Worm (Caenorhabditis elegans) whole organism, L2 larva: ENCODE measurements around the gene M05D6.8.
A peak's percentile ranks its signal among the peaks of the same experiment; 100 is the strongest.

Experiments used
- C34F6.9 ChIP-seq: fragments of 150-350 bp; optimal IDR thresholded peaks from 2 replicates; lab custom pipeline; 2014; ENCODE audit warnings: missing biosample characterization, missing genetic modification characterization
- F13H6.1 ChIP-seq: sonication (generic microtip); optimal IDR thresholded peaks from 2 replicates; lab custom pipeline; 2016; ENCODE audit warnings: missing genetic modification characterization, missing compliant biosample characterization
- R02D3.7 ChIP-seq: fragments of 150-350 bp; optimal IDR thresholded peaks from 2 replicates; lab custom pipeline; 2014; ENCODE audit warnings: missing biosample characterization, missing genetic modification characterization
- Y55F3AM.14 ChIP-seq: fragments of 200-800 bp; sonication (Bioruptor generic); optimal IDR thresholded peaks from 2 replicates; lab custom pipeline; 2018; ENCODE audit warnings: mild to moderate bottlenecking, missing genetic modification characterization, missing compliant biosample characterization
- ZK546.5 ChIP-seq: sonication (generic microtip); optimal IDR thresholded peaks from 2 replicates; lab custom pipeline; 2017; ENCODE audit warnings: missing biosample characterization, missing genetic modification characterization
- alr-1 ChIP-seq: fragments of 150-350 bp; optimal IDR thresholded peaks from 2 replicates; lab custom pipeline; 2014; ENCODE audit warnings: missing biosample characterization, missing genetic modification characterization
- aly-2 ChIP-seq: fragments of 150-350 bp; optimal IDR thresholded peaks from 2 replicates; lab custom pipeline; 2014; ENCODE audit warnings: missing biosample characterization, missing genetic modification characterization
- ama-1 ChIP-seq: fragments of 150-350 bp; optimal IDR thresholded peaks from 2 replicates; lab custom pipeline; 2018; ENCODE audit warnings: inconsistent platforms
- blmp-1 ChIP-seq: sonication (generic microtip); optimal IDR thresholded peaks from 2 replicates; lab custom pipeline; 2017; ENCODE audit warnings: missing genetic modification characterization, mild to moderate bottlenecking, missing compliant biosample characterization, antibody characterized with exemption, moderate library complexity; ENCODE audit not compliant: insufficient read depth
- ceh-16 ChIP-seq: fragments of 150-350 bp; optimal IDR thresholded peaks from 2 replicates; lab custom pipeline; 2014; ENCODE audit warnings: missing biosample characterization, missing genetic modification characterization
- ceh-82 ChIP-seq: fragments of 150-350 bp; optimal IDR thresholded peaks from 2 replicates; lab custom pipeline; 2014; ENCODE audit warnings: missing biosample characterization, missing genetic modification characterization
- crh-2 ChIP-seq: sonication (generic microtip); optimal IDR thresholded peaks from 2 replicates; lab custom pipeline; 2017; ENCODE audit warnings: missing biosample characterization, missing genetic modification characterization
- dmd-4 ChIP-seq: sonication (generic microtip); optimal IDR thresholded peaks from 2 replicates; lab custom pipeline; 2017; ENCODE audit warnings: missing biosample characterization, missing genetic modification characterization
- egl-27 ChIP-seq: sonication (generic microtip); optimal IDR thresholded peaks from 3 replicates; lab custom pipeline; 2017; ENCODE audit warnings: missing biosample characterization, missing genetic modification reagents, missing genetic modification characterization
- elt-1 ChIP-seq: fragments of 150-350 bp; optimal IDR thresholded peaks from 2 replicates; lab custom pipeline; 2014; ENCODE audit warnings: missing biosample characterization, missing genetic modification characterization
- elt-3 ChIP-seq: sonication (generic microtip); optimal IDR thresholded peaks from 2 replicates; lab custom pipeline; 2017; ENCODE audit warnings: missing biosample characterization, missing genetic modification characterization
- fos-1 ChIP-seq: fragments of 150-350 bp; optimal IDR thresholded peaks from 2 replicates; lab custom pipeline; 2014; ENCODE audit warnings: missing biosample characterization, missing genetic modification characterization
- gmeb-1 ChIP-seq: fragments of 150-350 bp; optimal IDR thresholded peaks from 2 replicates; lab custom pipeline; 2014; ENCODE audit warnings: missing biosample characterization, missing genetic modification characterization
- lin-11 ChIP-seq: fragments of 150-350 bp; sonication (generic microtip); optimal IDR thresholded peaks from 2 replicates; lab custom pipeline; 2014; ENCODE audit warnings: missing biosample characterization, missing genetic modification characterization, inconsistent platforms, mixed read lengths
- lin-13 ChIP-seq: fragments of 150-350 bp; optimal IDR thresholded peaks from 2 replicates; lab custom pipeline; 2014; ENCODE audit warnings: missing biosample characterization, missing genetic modification reagents, missing genetic modification characterization
- lin-39 ChIP-seq: fragments of 150-350 bp; optimal IDR thresholded peaks from 2 replicates; lab custom pipeline; 2014; ENCODE audit warnings: missing biosample characterization, missing genetic modification reagents, missing genetic modification characterization
- lsy-2 ChIP-seq, 2 experiments: fragments of 150-350 bp in 1 of 2; sonication (generic microtip) in 1 of 2; optimal IDR thresholded peaks; 2 replicates each; lab custom pipeline; 2014 to 2017; ENCODE audit warnings: missing biosample characterization in 2 of 2, missing genetic modification characterization in 2 of 2
- mab-5 ChIP-seq: fragments of 150-350 bp; optimal IDR thresholded peaks from 2 replicates; lab custom pipeline; 2014; ENCODE audit warnings: missing biosample characterization, missing genetic modification characterization
- mbf-1 ChIP-seq: sonication (generic microtip); optimal IDR thresholded peaks from 2 replicates; lab custom pipeline; 2017; ENCODE audit warnings: missing biosample characterization, missing genetic modification characterization
- mdl-1 ChIP-seq, 2 experiments: fragments of 150-350 bp in 1 of 2; sonication (generic microtip) in 1 of 2; optimal IDR thresholded peaks; 2 replicates each; lab custom pipeline; 2017; ENCODE audit warnings: missing biosample characterization in 2 of 2, missing genetic modification characterization in 2 of 2
- nhr-10 ChIP-seq: sonication (generic microtip); optimal IDR thresholded peaks from 2 replicates; lab custom pipeline; 2017; ENCODE audit warnings: missing biosample characterization, missing genetic modification characterization
- nhr-11 ChIP-seq: fragments of 150-350 bp; optimal IDR thresholded peaks from 2 replicates; lab custom pipeline; 2014; ENCODE audit warnings: missing biosample characterization, missing genetic modification characterization
- nhr-12 ChIP-seq: fragments of 150-350 bp; optimal IDR thresholded peaks from 2 replicates; lab custom pipeline; 2014; ENCODE audit warnings: missing biosample characterization, missing genetic modification characterization
- nhr-129 ChIP-seq: fragments of 150-350 bp; optimal IDR thresholded peaks from 2 replicates; lab custom pipeline; 2014; ENCODE audit warnings: missing biosample characterization, missing genetic modification characterization
- nhr-21 ChIP-seq: fragments of 150-350 bp; optimal IDR thresholded peaks from 2 replicates; lab custom pipeline; 2014; ENCODE audit warnings: missing biosample characterization, missing genetic modification characterization
- nhr-23 ChIP-seq: fragments of 150-350 bp; optimal IDR thresholded peaks from 2 replicates; lab custom pipeline; 2014; ENCODE audit warnings: missing biosample characterization, missing genetic modification reagents, missing genetic modification characterization
- nhr-237 ChIP-seq: fragments of 150-350 bp; optimal IDR thresholded peaks from 2 replicates; lab custom pipeline; 2014; ENCODE audit warnings: missing biosample characterization, missing genetic modification characterization
- nhr-25 ChIP-seq: fragments of 150-350 bp; sonication (generic microtip); optimal IDR thresholded peaks from 3 replicates; lab custom pipeline; 2014; ENCODE audit warnings: missing biosample characterization, missing genetic modification characterization
- nhr-6 ChIP-seq: fragments of 150-350 bp; optimal IDR thresholded peaks from 2 replicates; lab custom pipeline; 2014; ENCODE audit warnings: missing biosample characterization, missing genetic modification characterization
- nhr-77 ChIP-seq: fragments of 150-350 bp; optimal IDR thresholded peaks from 2 replicates; lab custom pipeline; 2014; ENCODE audit warnings: missing biosample characterization, missing genetic modification characterization
- peb-1 ChIP-seq: fragments of 150-350 bp; optimal IDR thresholded peaks from 2 replicates; lab custom pipeline; 2014; ENCODE audit warnings: missing biosample characterization, missing genetic modification characterization
- sem-4 ChIP-seq: fragments of 150-350 bp; optimal IDR thresholded peaks from 2 replicates; lab custom pipeline; 2014; ENCODE audit warnings: missing biosample characterization, missing genetic modification reagents, missing genetic modification characterization
- skn-1 ChIP-seq: sonication (generic microtip); optimal IDR thresholded peaks from 2 replicates; lab custom pipeline; 2017; ENCODE audit warnings: missing biosample characterization, missing genetic modification characterization
- sma-3 ChIP-seq: sonication (generic microtip); optimal IDR thresholded peaks from 2 replicates; lab custom pipeline; 2016; ENCODE audit warnings: missing genetic modification reagents, missing genetic modification characterization, missing compliant biosample characterization
- sma-9 ChIP-seq, 2 experiments: fragments of 150-350 bp in 1 of 2; sonication (generic microtip) in 1 of 2; optimal IDR thresholded peaks; 2 replicates each; lab custom pipeline; 2014 to 2016; ENCODE audit warnings: missing genetic modification characterization in 2 of 2, mild to moderate bottlenecking in 1 of 2, missing biosample characterization in 1 of 2, missing compliant biosample characterization in 1 of 2, missing genetic modification reagents in 1 of 2, moderate library complexity in 1 of 2
- snpc-4 ChIP-seq: fragments of 150-350 bp; optimal IDR thresholded peaks from 2 replicates; lab custom pipeline; 2014; ENCODE audit warnings: missing biosample characterization, missing genetic modification characterization
- unc-39 ChIP-seq: fragments of 150-350 bp; optimal IDR thresholded peaks from 2 replicates; lab custom pipeline; 2014; ENCODE audit warnings: missing biosample characterization, missing genetic modification characterization
- unc-55 ChIP-seq: fragments of 150-350 bp; sonication (generic microtip); optimal IDR thresholded peaks from 3 replicates; lab custom pipeline; 2014; ENCODE audit warnings: missing biosample characterization, missing genetic modification reagents, missing genetic modification characterization
- unc-62 ChIP-seq: fragments of 150-350 bp; optimal IDR thresholded peaks from 2 replicates; lab custom pipeline; 2014; ENCODE audit warnings: missing biosample characterization, missing genetic modification reagents, missing genetic modification characterization
- zag-1 ChIP-seq: fragments of 150-350 bp; optimal IDR thresholded peaks from 2 replicates; lab custom pipeline; 2014; ENCODE audit warnings: missing biosample characterization, missing genetic modification characterization
- ztf-1 ChIP-seq: fragments of 200-800 bp; sonication (Bioruptor generic); conservative IDR thresholded peaks from 2 replicates; pipeline ENCODE4 v1.3.6; 2022; ENCODE audit warnings: missing genetic modification characterization, missing compliant biosample characterization
- ztf-11 ChIP-seq: sonication (generic microtip); optimal IDR thresholded peaks from 2 replicates; lab custom pipeline; 2017; ENCODE audit warnings: missing biosample characterization, missing genetic modification characterization
- ztf-4 ChIP-seq: fragments of 150-350 bp; optimal IDR thresholded peaks from 2 replicates; lab custom pipeline; 2014; ENCODE audit warnings: missing biosample characterization, missing genetic modification characterization

The M05D6.8 gene

ce11 chrII:8484546-8484945 is 13.5 kb upstream of the M05D6.8 start:
- TF ChIP-seq dmd-4, result no peak
- no peak for TF ChIP-seq sem-4 (tag; lab: Kevin White, UChicago)
- TF ChIP-seq unc-55 (GFP tag; lab: Kevin White, UChicago), result peak; percentile 4
- no peak for TF ChIP-seq Y55F3AM.14 (GFP tag; lab: Kevin White, UChicago)
- TF ChIP-seq nhr-237 (tag; lab: Kevin White, UChicago), result no peak
- no peak for TF ChIP-seq nhr-6
- no peak for TF ChIP-seq unc-39
- no peak for TF ChIP-seq nhr-25 (tag; lab: Kevin White, UChicago)
- peak; percentile 68 for TF ChIP-seq sma-9 (GFP tag; optimal IDR thresholded peaks at IDR 0.05; lab: Kevin White, UChicago)
- no peak for TF ChIP-seq sma-9 (tag; optimal IDR thresholded peaks at IDR 0.05; lab: Kevin White, UChicago)
- TF ChIP-seq nhr-77 (tag; lab: Kevin White, UChicago), result no peak
- TF ChIP-seq egl-27, result peak; percentile 13
- no peak for TF ChIP-seq snpc-4 (tag; lab: Kevin White, UChicago)
- no peak for TF ChIP-seq mbf-1 (tag; lab: Kevin White, UChicago)
- TF ChIP-seq elt-3 (tag; lab: Kevin White, UChicago), result no peak
- no peak for TF ChIP-seq peb-1 (tag; lab: Kevin White, UChicago)
- TF ChIP-seq C34F6.9, result peak; percentile 33
- TF ChIP-seq lin-13 (GFP tag; lab: Kevin White, UChicago), result no peak
- TF ChIP-seq sma-3 (GFP tag; lab: Kevin White, UChicago), result no peak
- no peak for TF ChIP-seq unc-62 (GFP tag; lab: Kevin White, UChicago)
- no peak for TF ChIP-seq ZK546.5 (tag; lab: Kevin White, UChicago)
- no peak for TF ChIP-seq lin-11 (tag; lab: Kevin White, UChicago)
- TF ChIP-seq aly-2 (tag; lab: Kevin White, UChicago), result no peak
- peak; percentile 8 for TF ChIP-seq ama-1 (lab: Kevin White, UChicago)
- TF ChIP-seq alr-1, result no peak
- no peak for TF ChIP-seq R02D3.7 (tag; lab: Kevin White, UChicago)
- TF ChIP-seq skn-1 (tag; lab: Kevin White, UChicago), result no peak
- TF ChIP-seq lin-39, result no peak
- TF ChIP-seq zag-1 (tag; lab: Kevin White, UChicago), result no peak
- TF ChIP-seq mab-5 (tag; lab: Kevin White, UChicago), result no peak
- peak; percentile 30 for TF ChIP-seq gmeb-1 (tag; lab: Kevin White, UChicago)
- no peak for TF ChIP-seq blmp-1 (tag; lab: Kevin White, UChicago)
- peak; percentile 56 for TF ChIP-seq F13H6.1 (tag; lab: Kevin White, UChicago)
- no peak for TF ChIP-seq elt-1 (tag; lab: Kevin White, UChicago)
- no peak for TF ChIP-seq ztf-1 (GFP tag; lab: Robert Waterston, UW)
- no peak for TF ChIP-seq ceh-82 (tag; lab: Kevin White, UChicago)
- TF ChIP-seq mdl-1 (tag; optimal IDR thresholded peaks at IDR 0.05; lab: Kevin White, UChicago), result no peak
- peak in 1 of 2 experiments; percentile 26 for TF ChIP-seq lsy-2 (tag; optimal IDR thresholded peaks at IDR 0.05; lab: Kevin White, UChicago)
- TF ChIP-seq ceh-16 (tag; lab: Kevin White, UChicago), result no peak
- no peak for TF ChIP-seq nhr-12 (tag; lab: Kevin White, UChicago)
- TF ChIP-seq ztf-4 (tag; lab: Kevin White, UChicago), result no peak
- TF ChIP-seq ztf-11 (tag; lab: Kevin White, UChicago), result no peak
- TF ChIP-seq nhr-129 (tag; lab: Kevin White, UChicago), result peak; percentile 63
- TF ChIP-seq nhr-10 (tag; lab: Kevin White, UChicago), result no peak
- no peak for TF ChIP-seq nhr-11 (tag; lab: Kevin White, UChicago)
- no peak for TF ChIP-seq nhr-23
- peak; percentile 78 for TF ChIP-seq crh-2 (tag; lab: Kevin White, UChicago)
- no peak for TF ChIP-seq nhr-21
- TF ChIP-seq fos-1 (tag; lab: Kevin White, UChicago), result peak; percentile 71
- TF ChIP-seq, all 48 proteins: peak for 11
